Fruit fly (Drosophila melanogaster): ENCODE data around the gene Jon74E.

Gene Jon74E

dm6 chr3L:17569737-17570546 lies 21.0 kb upstream of the Jon74E start (continued):
- TF ChIP-seq caup (GFP tag; optimal IDR thresholded peaks at IDR 0.05; ENCODE audit: severe bottlenecking) = no peak
- TF ChIP-seq tna (GFP tag; IDR thresholded peaks at IDR 0.05; ENCODE audit: partially characterized antibody) = no peak
- no peak for TF ChIP-seq nerfin-1 (tag; optimal IDR thresholded peaks at IDR 0.05)
- TF ChIP-seq CG8290 (GFP tag; optimal IDR thresholded peaks at IDR 0.05) = no peak
- TF ChIP-seq CG8290 (tag; optimal IDR thresholded peaks at IDR 0.05) = no peak
- no peak for TF ChIP-seq sc (optimal IDR thresholded peaks at IDR 0.05)
- no peak for TF ChIP-seq sc (GFP tag; optimal IDR thresholded peaks at IDR 0.05)
- TF ChIP-seq CG17186 (GFP tag; optimal IDR thresholded peaks at IDR 0.05) = no peak
- no peak for TF ChIP-seq lbe (GFP tag; optimal IDR thresholded peaks at IDR 0.05)
- no peak for TF ChIP-seq CG9797 (GFP tag; optimal IDR thresholded peaks at IDR 0.05)
- TF ChIP-seq CrebB (tag; optimal IDR thresholded peaks at IDR 0.05) = no peak
- no peak for TF ChIP-seq CG11093 (GFP tag; IDR thresholded peaks at IDR 0.05)
- TF ChIP-seq zfh2 (GFP tag; optimal IDR thresholded peaks at IDR 0.05) = no peak
- no peak for TF ChIP-seq CG17802 (tag; optimal IDR thresholded peaks at IDR 0.05)
- TF ChIP-seq CG11723 (GFP tag; optimal IDR thresholded peaks at IDR 0.05) = no peak

- TF ChIP-seq vnd (GFP tag; IDR thresholded peaks at IDR 0.05; ENCODE audit: partially characterized antibody) (0 out of 3 replicates have a peak, but pooled peaks have one; percentile 17), CG17361 (GFP tag; IDR thresholded peaks at IDR 0.05) (no peak), Eip74EF (GFP tag; optimal IDR thresholded peaks at IDR 0.05) (peak in 1 of 2 experiments; percentile 58), CG2199 (GFP tag; IDR thresholded peaks at IDR 0.05) (peak; percentile 81; the same call in 2 of the 3 replicates), Blimp-1 (GFP tag; optimal IDR thresholded peaks at IDR 0.05) (peak; percentile 35), salm (tag; optimal IDR thresholded peaks at IDR 0.05) (peak; percentile 6), CG12769 (tag; optimal IDR thresholded peaks at IDR 0.05) (peak; percentile 34), Med (GFP tag) (peak; percentile 66), nom (GFP tag; optimal IDR thresholded peaks at IDR 0.05) (no peak), sr (GFP tag; IDR thresholded peaks at IDR 0.05) (0 out of 3 replicates have a peak, but pooled peaks have one; percentile 30), Antp (GFP tag; optimal IDR thresholded peaks at IDR 0.05) (no peak), hb (GFP tag; IDR thresholded peaks at IDR 0.05; ENCODE audit: partially characterized antibody) (no peak), sd (tag; optimal IDR thresholded peaks at IDR 0.05) (peak; percentile 0)
Observed at dm6 chr3L:17568698-17569097, 19.8 kb upstream of the Jon74E start.

- TF ChIP-seq fd64A (GFP tag; optimal IDR thresholded peaks at IDR 0.05) = peak; percentile 69
- TF ChIP-seq Meics (GFP tag; optimal IDR thresholded peaks at IDR 0.05) = peak; percentile 62
- TF ChIP-seq Hand (GFP tag; optimal IDR thresholded peaks at IDR 0.05) = no peak
- TF ChIP-seq Rx (GFP tag; IDR thresholded peaks at IDR 0.05) = peak; percentile 73
- TF ChIP-seq Sox102F (GFP tag; optimal IDR thresholded peaks at IDR 0.05) = peak; percentile 94
- TF ChIP-seq dan (GFP tag; IDR thresholded peaks at IDR 0.05) = no peak
- peak; percentile 54; the same call in 1 of the 2 replicates for TF ChIP-seq bowl (GFP tag; IDR thresholded peaks at IDR 0.05)
- TF ChIP-seq zfh1 (GFP tag; IDR thresholded peaks at IDR 0.05) = peak; percentile 73
- 0 out of 3 replicates have a peak, but pooled peaks have one; percentile 45 for TF ChIP-seq CG14860 (GFP tag; IDR thresholded peaks at IDR 0.05; ENCODE audit: partially characterized antibody)
- TF ChIP-seq phol (tag; optimal IDR thresholded peaks at IDR 0.05) = peak; percentile 91
- no peak for TF ChIP-seq inv (GFP tag; IDR thresholded peaks at IDR 0.05; ENCODE audit: partially characterized antibody)
- peak; percentile 30 for TF ChIP-seq CG9727 (GFP tag; optimal IDR thresholded peaks at IDR 0.05)
- TF ChIP-seq CG12744 (GFP tag; optimal IDR thresholded peaks at IDR 0.05) = no peak
- peak; percentile 53 for TF ChIP-seq CG18599 (GFP tag; optimal IDR thresholded peaks at IDR 0.05)
- peak; percentile 85 for TF ChIP-seq CG7839 (tag; optimal IDR thresholded peaks at IDR 0.05)
- peak; percentile 67 for TF ChIP-seq CG12104 (GFP tag; optimal IDR thresholded peaks at IDR 0.05)
- peak; percentile 82 for TF ChIP-seq oc (tag; optimal IDR thresholded peaks at IDR 0.05)
Observed at dm6 chr3L:17566335-17567242, 17.7 kb upstream of the Jon74E start.
